Worm (Caenorhabditis elegans) whole organism, young adult: ENCODE measurements around the gene odr-10.

Experiments
- mcd-1 ChIP-seq: fragments of 200-800 bp; sonication (Bioruptor generic); IDR thresholded peaks from 2 replicates; pipeline ENCODE4 v1.3.6; 2022; ENCODE audit warnings: missing genetic modification reagents, missing genetic modification characterization, missing compliant biosample characterization
- xnd-1 ChIP-seq: sonication (generic microtip); optimal IDR thresholded peaks from 2 replicates; lab custom pipeline; 2016; ENCODE audit warnings: missing genotype, missing genetic modification reagents, missing genetic modification characterization, missing compliant biosample characterization

DNA sequence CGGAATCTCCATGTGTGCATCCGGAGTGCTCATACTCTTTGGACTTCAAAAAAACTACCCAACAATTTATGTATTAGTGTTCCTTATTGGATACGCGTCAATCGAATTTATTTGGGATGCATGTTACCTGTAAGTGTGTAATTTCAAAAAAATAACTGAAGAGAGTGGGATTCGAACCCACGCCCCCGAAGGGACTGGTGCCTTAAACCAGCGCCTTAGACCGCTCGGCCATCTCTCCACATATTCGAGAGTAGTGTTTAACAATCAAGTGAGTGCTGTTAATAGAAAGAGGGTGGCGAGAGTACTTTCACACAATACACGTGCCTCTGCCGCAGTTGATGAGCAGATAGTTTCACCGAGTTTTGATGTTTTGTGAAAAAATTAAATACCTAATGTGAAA lies 37.2 kb upstream of the odr-10 start:
- TF ChIP-seq xnd-1 (tag; lab: Kevin White, UChicago) (no peak), mcd-1 (0 out of 2 replicates have a peak, but pooled peaks have one; percentile 48)
